Worm (Caenorhabditis elegans) whole organism, dauer: ENCODE results near the gene Y32F6A.4.

ENCODE experiments used
- unc-62 ChIP-seq: sonication (generic microtip); optimal IDR thresholded peaks from 2 replicates; lab custom pipeline; 2017; ENCODE audit warnings: missing biosample characterization, missing genetic modification reagents, missing genetic modification characterization

Gene Y32F6A.4

DNA sequence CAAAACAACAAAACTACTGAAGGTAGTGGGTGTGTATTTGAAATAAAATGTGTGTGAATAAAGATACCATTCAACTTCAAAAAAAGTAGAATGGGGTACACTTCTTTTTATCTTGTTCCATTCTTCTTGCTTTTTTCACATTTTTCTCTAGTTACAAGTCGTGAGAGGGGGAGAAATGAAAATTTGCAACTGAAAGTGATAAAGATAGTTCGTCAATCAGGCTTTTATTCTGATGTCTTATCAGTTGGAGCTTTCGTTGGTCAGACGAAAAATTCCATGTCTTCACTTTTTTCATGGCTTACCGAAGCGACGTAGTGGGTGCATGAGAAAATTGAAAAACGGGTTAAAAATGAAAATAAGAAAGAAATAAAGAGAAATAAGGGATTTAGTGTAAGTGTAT lies at the start of gene Y32F6A.4:
Gene Y32F6A.4, minus strand, starts transcription at position 347 of the 400 bp plus-strand sequence.
- no peak for TF ChIP-seq unc-62

DNA sequence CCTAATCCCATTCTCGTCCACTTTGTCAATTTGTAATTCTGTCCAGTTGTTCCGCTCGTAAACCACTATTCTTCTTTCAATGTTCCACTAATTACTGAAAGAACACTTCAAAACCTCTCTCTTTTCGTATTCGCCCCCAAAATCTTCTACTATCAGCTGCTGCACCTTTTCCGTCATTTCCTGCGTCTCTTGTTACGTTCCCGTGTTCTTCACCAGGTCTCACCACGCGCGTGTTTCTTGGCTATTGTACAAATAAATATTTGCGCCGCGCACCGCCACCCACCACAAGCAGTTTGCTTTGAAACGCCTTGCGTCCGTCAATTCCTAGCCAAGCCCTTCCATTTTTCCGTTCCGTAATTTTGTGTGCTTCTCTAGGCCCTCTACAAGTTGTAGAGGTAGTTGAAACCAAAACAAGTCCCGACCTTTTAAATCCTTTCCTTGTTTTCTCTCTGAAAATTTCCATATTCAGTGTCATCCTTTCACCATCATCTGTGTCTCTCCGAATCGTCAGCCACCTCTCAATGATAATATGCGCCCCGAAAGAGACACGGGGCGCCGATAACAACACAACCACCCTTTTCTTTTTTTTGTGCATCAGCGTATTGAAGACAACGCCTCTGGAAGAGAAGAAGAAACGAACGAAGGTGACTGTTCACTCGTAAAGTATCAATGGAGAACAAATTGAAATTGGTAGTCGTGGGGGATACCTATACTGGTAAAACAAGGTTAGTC lies 44.4 kb upstream of the Y32F6A.4 start, which contains the start of the genes crp-1 and Y32F6B.9:
Gene crp-1, plus strand, starts transcription at position 468 of the 732 bp plus-strand sequence.
Gene Y32F6B.9, plus strand, starts transcription at position 603 of the 732 bp plus-strand sequence.
- TF ChIP-seq unc-62, result no peak

DNA sequence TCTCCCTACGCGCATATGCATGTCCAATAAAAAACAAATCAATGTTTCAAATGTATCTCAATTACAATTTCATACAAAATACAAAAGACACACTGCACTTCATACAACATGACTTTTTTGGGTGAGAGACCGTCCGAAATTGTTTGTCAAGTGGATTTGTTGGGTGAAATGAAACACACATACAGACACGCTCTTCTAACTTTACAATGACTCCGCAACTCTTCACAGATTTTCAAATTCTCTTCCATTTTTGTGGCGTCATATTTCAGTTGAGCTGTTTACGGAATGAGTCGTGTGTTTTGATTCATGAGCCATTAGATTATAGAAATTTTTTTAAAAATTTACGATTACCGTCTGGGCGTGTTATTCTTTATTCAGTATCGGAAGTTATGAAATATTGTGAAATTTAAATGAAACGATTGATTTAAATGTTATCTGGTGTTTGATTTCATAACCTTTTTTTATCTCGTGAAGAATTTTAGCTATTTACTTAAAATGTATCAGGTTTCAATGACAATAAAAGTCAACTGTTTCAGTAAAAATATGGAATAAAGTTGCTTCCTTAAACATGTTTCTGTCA lies 43.1 kb upstream of the Y32F6A.4 start:
- TF ChIP-seq unc-62, result no peak

DNA sequence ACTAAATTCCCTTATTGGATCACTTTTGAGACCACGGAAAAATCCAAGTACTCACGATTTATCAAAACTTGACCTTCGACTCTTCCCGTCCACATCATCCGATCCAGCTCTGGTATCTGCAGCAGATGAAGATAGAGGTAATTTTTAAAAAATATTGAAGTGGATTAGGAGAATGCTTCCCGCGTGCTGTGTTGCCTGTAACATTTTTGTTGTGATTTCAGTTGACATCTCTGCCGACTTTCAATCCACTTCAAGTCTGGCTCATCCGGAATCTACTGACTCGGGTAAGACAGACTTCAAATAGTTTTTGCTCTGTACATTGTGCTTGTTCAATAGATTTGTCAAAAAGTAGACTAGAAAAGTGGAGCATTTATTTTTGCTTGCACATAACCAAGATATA lies 41.6 kb upstream of the Y32F6A.4 start:
- TF ChIP-seq unc-62, result no peak

DNA sequence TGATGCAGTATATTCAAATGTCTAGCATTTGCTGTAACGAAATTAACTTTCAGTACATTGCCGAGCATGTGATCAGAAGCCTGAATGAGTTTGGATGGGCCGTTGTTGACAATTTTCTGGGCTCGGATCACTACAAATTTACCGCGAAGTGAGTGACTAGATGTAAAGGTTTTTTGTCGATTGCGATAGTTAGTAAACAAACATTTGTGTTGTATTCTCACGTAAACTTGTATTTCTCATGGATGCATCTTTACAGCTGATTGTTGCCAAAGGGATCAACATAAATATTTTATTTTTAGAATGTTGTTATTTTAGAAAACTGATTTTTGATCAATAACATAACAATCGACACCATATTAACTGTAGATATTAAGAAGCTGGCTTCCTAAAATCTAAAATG lies 40.2 kb upstream of the Y32F6A.4 start:
- no peak for TF ChIP-seq unc-62

DNA sequence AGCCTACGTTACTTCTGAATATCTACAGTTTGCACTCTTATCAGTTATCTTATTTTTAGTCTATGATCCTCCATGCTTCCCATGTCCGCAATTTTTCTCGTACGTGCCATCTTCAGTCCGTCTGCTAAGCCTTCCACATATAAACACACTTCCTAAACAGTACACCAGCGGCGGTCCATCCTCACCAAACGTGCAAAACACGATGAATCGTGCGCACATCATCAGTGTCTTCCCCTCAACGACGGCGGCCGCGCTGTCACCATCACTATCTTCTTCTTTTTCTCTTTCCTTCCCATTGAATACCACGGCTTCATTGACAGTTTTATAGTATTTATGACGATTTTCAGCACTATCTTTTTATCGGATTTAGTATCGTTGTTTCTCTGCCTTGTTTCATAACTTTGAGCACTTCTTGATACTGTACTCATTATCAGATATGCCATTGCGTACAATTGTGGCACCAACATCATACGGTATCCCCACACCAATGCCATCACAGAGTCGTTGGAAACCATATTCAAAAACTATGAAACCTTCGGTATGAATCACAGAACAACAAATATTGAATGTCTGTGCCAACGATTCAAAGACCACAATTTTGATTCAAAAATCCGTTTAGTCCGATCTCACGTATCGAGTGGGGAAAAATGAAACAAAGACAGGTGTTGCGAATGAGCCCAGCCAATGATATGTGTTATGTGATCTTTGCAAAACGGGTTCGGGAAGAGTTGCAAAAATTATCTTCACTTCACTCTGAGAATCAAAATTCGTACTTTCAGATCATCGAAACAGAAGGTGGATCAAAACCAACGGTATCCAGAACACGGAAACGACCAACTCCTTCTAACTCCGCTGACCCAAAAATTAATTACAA lies 39.3 kb upstream of the Y32F6A.4 start:
- TF ChIP-seq unc-62, result no peak

DNA sequence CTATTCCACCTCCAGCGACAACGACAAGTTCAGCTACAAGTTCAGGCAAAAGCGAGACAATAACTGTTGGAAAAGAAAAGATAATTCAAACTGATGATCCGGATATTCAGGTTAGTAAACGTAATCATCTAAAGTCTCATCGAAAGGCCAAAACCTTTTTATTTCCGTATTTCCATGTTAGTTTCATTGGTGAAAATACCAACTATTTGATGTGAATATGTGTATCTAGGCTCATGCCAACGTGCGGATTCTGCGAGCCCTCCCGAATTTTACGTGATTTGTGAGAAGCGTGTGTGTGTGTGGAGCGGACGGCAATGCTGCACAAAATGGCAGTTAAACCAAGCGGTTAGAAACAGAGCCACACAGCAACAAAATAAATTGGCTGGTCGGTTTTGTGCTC lies 37.1 kb upstream of the Y32F6A.4 start:
- TF ChIP-seq unc-62, result no peak

DNA sequence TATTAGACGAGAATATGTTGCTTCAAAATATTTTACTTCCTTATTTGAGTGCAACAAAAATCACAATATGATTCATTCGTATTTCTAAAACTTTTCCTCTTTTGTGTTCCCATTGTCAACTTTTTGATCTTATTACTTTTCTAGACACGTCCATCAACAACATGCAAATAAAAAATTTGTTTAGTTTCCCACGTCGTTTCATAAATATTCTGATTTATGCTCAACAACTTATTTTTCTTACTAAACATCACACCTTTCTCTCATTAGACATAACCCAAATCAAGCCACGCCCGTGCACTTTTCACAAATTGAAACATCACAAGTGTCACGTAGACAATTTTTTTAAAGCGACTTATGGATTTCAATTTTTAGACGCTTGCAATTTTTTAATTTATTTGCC lies 36.0 kb upstream of the Y32F6A.4 start:
- TF ChIP-seq unc-62, result no peak

DNA sequence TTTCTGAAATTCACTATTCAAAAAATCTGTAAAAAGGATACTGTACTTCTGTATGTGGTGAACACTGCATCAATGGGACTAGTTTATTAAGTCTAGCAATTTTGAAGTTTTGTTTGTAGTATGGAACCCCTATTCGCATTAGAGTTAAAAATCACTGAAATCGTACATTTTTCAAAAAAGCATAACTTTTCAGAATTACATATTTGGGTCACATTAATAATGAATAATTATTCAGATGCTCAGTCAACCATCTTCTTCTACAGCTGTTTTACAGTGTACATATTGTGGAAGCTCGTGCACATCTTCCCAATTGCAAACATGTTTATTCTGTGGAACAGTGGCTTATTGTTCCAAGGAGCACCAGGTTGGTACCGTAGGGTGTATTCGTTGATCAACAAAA lies 34.8 kb upstream of the Y32F6A.4 start:
- TF ChIP-seq unc-62, result no peak

DNA sequence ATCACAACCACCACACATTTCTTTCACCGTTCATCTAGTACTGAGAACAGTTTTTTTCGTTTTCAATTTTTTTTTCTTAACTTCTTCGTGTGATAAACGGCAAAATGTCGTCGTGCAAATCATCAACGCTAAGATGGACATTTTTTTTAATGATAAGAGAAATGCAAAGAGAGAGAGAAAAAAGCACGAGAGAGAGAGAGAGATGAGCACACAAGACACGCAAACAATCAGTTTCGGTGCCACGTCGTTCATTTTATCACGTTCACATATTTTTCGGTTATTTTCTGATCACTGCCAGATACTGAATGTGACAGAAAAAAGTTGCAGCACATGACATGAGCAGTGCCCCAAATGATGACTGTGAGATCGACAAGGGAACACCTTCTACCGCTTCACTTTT lies 34.3 kb upstream of the Y32F6A.4 start, which contains the start of gene egl-9:
Gene egl-9, plus strand, starts transcription at position 328 of the 400 bp plus-strand sequence.
- no peak for TF ChIP-seq unc-62

DNA sequence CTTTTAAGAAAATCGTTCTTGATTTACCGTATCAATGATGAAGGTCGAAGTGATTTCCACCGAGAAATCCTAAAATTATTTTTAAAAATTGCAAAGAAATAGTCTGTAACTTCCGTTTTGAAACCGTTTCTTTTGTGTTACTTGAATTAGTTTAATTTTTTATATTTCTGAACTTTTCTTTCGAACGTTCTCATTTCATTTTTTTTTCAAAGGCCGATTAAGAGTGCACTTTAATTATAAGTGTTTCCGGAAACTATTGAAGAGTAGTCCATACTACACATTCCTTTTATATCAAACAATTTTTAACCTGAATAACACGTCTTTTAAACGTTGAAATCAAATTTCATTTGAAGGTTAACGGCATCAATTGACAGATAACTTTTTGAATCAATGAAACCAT lies 33.8 kb upstream of the Y32F6A.4 start:
- no peak for TF ChIP-seq unc-62

DNA sequence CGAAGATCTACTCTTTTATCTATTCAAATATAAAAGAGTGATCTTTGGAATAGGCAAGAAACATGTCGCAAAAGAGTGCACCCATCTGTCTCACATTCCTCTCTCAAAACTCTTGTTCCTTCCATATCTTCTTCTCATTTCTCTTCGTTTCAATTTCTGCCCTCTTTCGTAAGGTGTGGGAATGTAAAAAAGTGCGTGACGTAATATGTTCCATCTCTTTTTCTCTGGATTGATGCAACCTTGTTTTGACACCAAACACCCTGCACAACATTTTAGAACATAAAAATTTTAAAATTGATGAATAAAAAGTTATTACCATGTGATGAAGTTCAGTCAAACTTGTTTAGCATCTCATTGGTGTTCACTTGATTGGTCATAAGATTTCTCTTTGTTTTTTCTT lies 33.2 kb upstream of the Y32F6A.4 start:
- TF ChIP-seq unc-62, result no peak

DNA sequence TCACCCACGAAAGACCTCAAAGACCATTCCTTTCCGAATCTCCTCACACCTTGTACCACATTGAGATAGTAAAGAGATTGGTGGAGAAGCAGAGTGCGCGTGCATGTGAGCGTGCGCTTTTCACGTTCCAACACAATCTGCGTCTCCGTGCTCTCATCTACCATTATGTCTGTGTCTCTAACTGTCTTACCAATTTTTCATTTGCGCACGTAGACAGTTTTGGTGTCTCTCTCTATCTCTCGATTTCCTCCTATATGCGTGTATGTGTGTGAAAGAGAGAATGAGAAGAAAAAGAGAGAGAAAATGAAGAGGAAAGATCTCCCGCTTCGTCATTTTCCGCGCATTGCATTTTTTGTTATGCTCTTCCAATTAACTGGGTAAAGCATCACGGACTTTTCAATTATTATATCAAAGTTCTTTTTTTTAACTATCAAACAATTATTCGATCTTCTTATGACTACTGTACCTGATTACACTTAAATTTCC lies 32.8 kb upstream of the Y32F6A.4 start:
- no peak for TF ChIP-seq unc-62

DNA sequence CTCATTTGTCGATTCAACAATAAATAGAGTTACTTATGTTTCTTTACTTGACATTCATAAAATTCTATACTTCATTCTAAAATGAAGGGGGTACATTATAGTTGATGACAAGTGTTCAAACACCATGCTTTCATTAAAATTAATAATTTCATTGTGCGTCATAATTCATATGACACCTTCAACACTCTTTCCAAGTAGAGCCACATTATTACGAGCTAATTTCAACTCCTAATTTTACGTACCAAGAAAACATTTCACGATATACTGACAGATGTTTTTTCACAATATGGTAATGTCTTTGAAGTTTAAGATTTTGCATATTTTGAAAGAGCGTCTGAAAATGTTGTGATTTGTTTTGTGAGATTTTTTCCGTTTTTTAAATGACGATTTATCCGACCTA lies 31.6 kb upstream of the Y32F6A.4 start:
- TF ChIP-seq unc-62, result no peak

DNA sequence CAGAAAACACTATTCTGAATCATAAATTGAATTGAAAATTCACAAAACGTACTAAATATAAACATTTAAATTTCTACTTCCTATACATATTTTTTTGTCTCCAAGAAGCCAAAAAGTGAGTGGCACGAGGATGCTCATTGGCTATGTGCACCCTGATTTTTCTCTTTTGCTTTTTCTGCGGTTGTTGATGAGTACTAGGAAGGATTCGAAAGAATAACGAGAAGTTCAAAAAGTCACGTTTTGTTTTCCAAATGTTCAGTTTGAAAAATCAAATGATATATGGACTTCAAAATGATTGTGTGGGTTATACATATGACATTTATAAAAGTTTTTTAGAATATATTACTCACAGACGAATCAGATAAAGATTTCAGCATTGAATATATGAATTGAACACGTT lies 30.9 kb upstream of the Y32F6A.4 start:
- TF ChIP-seq unc-62, result no peak

DNA sequence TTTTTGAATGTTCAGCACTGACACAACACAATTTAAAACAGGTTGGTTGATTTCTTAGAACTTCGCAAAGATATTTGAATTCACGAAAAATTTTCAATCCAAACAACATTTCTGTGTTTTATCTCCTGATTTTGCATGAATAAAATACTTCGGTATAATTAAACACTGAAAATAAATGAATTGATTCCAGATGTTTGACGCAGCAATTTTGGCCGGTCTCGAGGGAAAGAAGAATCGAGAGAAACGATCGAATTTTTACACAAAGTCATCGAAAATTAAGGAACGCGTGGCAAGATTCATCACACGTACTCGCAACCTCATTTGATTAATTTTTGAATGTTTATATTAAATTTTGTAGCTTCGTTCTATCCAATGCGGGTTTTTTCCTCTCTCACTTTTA lies 30.3 kb upstream of the Y32F6A.4 start:
- no peak for TF ChIP-seq unc-62

DNA sequence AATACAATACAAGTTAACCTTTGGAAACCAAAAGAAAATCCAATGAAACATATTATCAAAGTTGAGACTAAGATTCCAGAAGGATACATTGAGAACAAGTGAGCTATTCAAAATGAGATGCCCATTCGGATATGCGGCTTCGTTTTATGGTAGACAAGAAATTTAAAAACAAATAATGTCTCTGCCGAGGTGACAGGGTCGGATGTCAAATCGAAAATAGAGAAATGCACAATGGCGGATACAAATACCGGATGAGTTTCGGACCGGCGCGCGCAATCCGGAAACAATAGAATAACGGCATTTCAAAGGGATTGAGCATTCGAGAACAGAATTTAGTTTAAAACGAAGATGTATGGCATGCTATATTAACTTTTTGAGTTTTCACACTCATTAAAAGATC lies 29.4 kb upstream of the Y32F6A.4 start, which contains the start of gene F22E12.3:
Gene F22E12.3, minus strand, starts transcription at position 101 of the 400 bp plus-strand sequence.
- no peak for TF ChIP-seq unc-62
